Worm (Caenorhabditis elegans): ENCODE measurements around the gene pcyt-2.2.

The pcyt-2.2 gene

ce11 chrX:7906430-7907014 lies 22.4 kb downstream of the pcyt-2.2 start, which contains the start of gene C39D10.1 (continued):
- no peak for TF ChIP-seq unc-30 (tag; optimal IDR thresholded peaks at IDR 0.05)
- no peak for TF ChIP-seq sptf-1 (tag; optimal IDR thresholded peaks at IDR 0.05)
- TF ChIP-seq mab-9 (GFP tag; IDR thresholded peaks at IDR 0.05): no peak
- TF ChIP-seq ama-1 (optimal IDR thresholded peaks at IDR 0.05): no peak
- no peak for TF ChIP-seq ztf-11 (tag; optimal IDR thresholded peaks at IDR 0.05)
- no peak for TF ChIP-seq lsy-2 (tag; optimal IDR thresholded peaks at IDR 0.05)
- TF ChIP-seq fkh-4 (tag; optimal IDR thresholded peaks at IDR 0.05; ENCODE audit: borderline replicate concordance): no peak
- no peak for TF ChIP-seq fkh-10 (GFP tag; optimal IDR thresholded peaks at IDR 0.05)
- TF ChIP-seq ceh-63 (GFP tag; optimal IDR thresholded peaks at IDR 0.05): no peak
- no peak for TF ChIP-seq pag-3 (tag; optimal IDR thresholded peaks at IDR 0.05; ENCODE audit: borderline replicate concordance, insufficient read depth)
- TF ChIP-seq nhr-20 (tag; optimal IDR thresholded peaks at IDR 0.05): no peak
- no peak for TF ChIP-seq isw-1 (GFP tag; IDR thresholded peaks at IDR 0.05)
- no peak for TF ChIP-seq aha-1 (tag; optimal IDR thresholded peaks at IDR 0.05)
- no peak for TF ChIP-seq efl-3 (GFP tag; optimal IDR thresholded peaks at IDR 0.05)
- no peak for TF ChIP-seq nhr-12 (tag; optimal IDR thresholded peaks at IDR 0.05)
- no peak for TF ChIP-seq zag-1 (tag; optimal IDR thresholded peaks at IDR 0.05)

- TF ChIP-seq nhr-11 (tag; optimal IDR thresholded peaks at IDR 0.05) (no peak), isw-1 (GFP tag; IDR thresholded peaks at IDR 0.05) (no peak)
Observed at ce11 chrX:7913830-7914229, 29.7 kb downstream of the pcyt-2.2 start, which contains the start of gene C39D10.7. TSS of gene C39D10.7 (minus strand) at chrX:7913930.

- TF ChIP-seq skn-1 (tag; optimal IDR thresholded peaks at IDR 0.05): no peak
- TF ChIP-seq Y116A8C.19 (tag; optimal IDR thresholded peaks at IDR 0.05; ENCODE audit: borderline replicate concordance): no peak
- no peak for TF ChIP-seq snu-23 (GFP tag; optimal IDR thresholded peaks at IDR 0.05)
- TF ChIP-seq hlh-17 (GFP tag; optimal IDR thresholded peaks at IDR 0.05; ENCODE audit: borderline replicate concordance): no peak
- no peak for TF ChIP-seq mdl-1 (tag; optimal IDR thresholded peaks at IDR 0.05)
- TF ChIP-seq nhr-84 (tag; optimal IDR thresholded peaks at IDR 0.05): no peak
- no peak for TF ChIP-seq sox-4 (tag; optimal IDR thresholded peaks at IDR 0.05)
- no peak for TF ChIP-seq zag-1 (tag; optimal IDR thresholded peaks at IDR 0.05)
Observed at ce11 chrX:7915616-7916015, 31.5 kb downstream of the pcyt-2.2 start.

- TF ChIP-seq fkh-8 (tag; optimal IDR thresholded peaks at IDR 0.05): peak; percentile 56
- TF ChIP-seq nhr-19 (GFP tag; conservative IDR thresholded peaks at IDR 0.05): no peak
- TF ChIP-seq hlh-17 (GFP tag; optimal IDR thresholded peaks at IDR 0.05; ENCODE audit: borderline replicate concordance): no peak
- peak; percentile 78 for TF ChIP-seq blmp-1 (tag; optimal IDR thresholded peaks at IDR 0.05)
- TF ChIP-seq hpl-2 (GFP tag; optimal IDR thresholded peaks at IDR 0.05): no peak
- no peak for TF ChIP-seq Y116A8C.19 (tag; optimal IDR thresholded peaks at IDR 0.05; ENCODE audit: borderline replicate concordance)
Observed at ce11 chrX:7916076-7916475, 32.0 kb downstream of the pcyt-2.2 start.

- peak; percentile 16 for TF ChIP-seq nhr-71 (tag; optimal IDR thresholded peaks at IDR 0.05)
- peak; percentile 23 for TF ChIP-seq pax-3 (tag; optimal IDR thresholded peaks at IDR 0.05)
- peak; percentile 56 for TF ChIP-seq fkh-8 (tag; optimal IDR thresholded peaks at IDR 0.05)
- no peak for TF ChIP-seq sox-4 (tag; optimal IDR thresholded peaks at IDR 0.05)
- TF ChIP-seq dsc-1 (tag; optimal IDR thresholded peaks at IDR 0.05): peak; percentile 58
- TF ChIP-seq blmp-1 (tag; optimal IDR thresholded peaks at IDR 0.05): no peak
Observed at ce11 chrX:7921130-7921529, 37.0 kb downstream of the pcyt-2.2 start.

ce11 chrX:7925134-7925533 lies 41.0 kb downstream of the pcyt-2.2 start, which contains the start of gene zig-4:
TSS of gene zig-4 (plus strand) at chrX:7925434.
- TF ChIP-seq nhr-47 (tag; optimal IDR thresholded peaks at IDR 0.05) (peak; percentile 37), sox-4 (tag; optimal IDR thresholded peaks at IDR 0.05) (peak; percentile 51), fkh-8 (tag; optimal IDR thresholded peaks at IDR 0.05) (peak; percentile 46), unc-62 (GFP tag; optimal IDR thresholded peaks at IDR 0.05) (no peak)
